Fruit fly (Drosophila melanogaster): ENCODE data around the gene CG15741.

Gene CG15741

DNA sequence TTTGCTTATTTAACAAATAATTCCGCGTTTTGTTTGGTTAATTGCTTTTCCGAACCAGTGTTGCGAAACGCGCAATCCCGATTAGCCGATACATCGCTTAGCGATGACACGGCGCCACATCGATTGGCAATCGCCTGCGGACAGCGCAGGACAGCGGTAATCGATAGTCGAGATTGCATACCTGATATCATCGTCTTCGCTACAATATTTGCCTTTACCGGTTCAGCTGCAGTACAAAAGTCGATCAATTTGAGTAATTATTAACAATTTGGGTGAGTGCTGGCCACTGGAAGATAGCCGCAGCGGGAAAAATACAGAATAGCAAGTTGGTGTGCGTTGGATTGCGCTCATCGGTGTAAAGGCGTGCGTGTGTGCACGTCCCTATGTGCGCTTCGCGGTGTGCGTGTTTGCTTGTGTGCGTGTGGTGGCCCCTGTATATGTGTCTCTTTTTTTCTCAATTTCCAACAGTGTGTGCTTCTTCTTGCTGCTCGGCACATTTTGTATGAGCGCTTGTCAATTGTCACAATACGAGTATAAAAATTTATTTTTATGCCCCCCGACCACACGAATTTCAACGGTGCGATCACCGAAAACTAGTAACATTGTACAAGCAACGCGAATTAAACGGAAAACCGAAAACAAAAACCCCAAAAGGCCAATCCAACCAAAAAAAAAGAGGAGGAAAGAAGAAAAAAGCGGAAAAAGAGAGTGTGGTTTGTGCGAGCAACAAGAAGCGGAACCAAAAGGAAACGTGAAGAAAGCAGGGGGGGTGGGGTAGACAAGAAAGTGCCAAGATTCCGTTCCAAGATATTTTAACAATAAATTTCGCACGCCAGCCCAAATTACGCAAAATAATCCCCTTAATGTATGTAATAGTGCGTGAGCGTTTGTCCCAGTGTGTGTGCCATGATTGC lies 45.2 kb downstream of the CG15741 start, which contains the start of gene CkIIbeta:
CkIIbeta (plus strand) TSS at position 119 of the 914 bp plus-strand sequence.
- TF ChIP-seq CG8319 (GFP tag; optimal IDR thresholded peaks at IDR 0.05): no peak
- peak; percentile 1 for TF ChIP-seq CG10631 (GFP tag; optimal IDR thresholded peaks at IDR 0.05)
- peak; percentile 1 for TF ChIP-seq CG6276 (GFP tag; optimal IDR thresholded peaks at IDR 0.05)
- peak; percentile 1 for TF ChIP-seq vri (GFP tag; optimal IDR thresholded peaks at IDR 0.05)
- peak; percentile 36 for TF ChIP-seq topi (GFP tag; optimal IDR thresholded peaks at IDR 0.05)
- peak; percentile 28 for TF ChIP-seq CG6792 (GFP tag; optimal IDR thresholded peaks at IDR 0.05)
- peak; percentile 3 for TF ChIP-seq CG6854 (GFP tag; optimal IDR thresholded peaks at IDR 0.05)
- TF ChIP-seq CG31627 (GFP tag; optimal IDR thresholded peaks at IDR 0.05): peak; percentile 37
- TF ChIP-seq CG34406 (GFP tag; optimal IDR thresholded peaks at IDR 0.05): no peak
- TF ChIP-seq OdsH (GFP tag; optimal IDR thresholded peaks at IDR 0.05): peak; percentile 20
- TF ChIP-seq lz (GFP tag; optimal IDR thresholded peaks at IDR 0.05): peak; percentile 23
- peak; percentile 38 for TF ChIP-seq CG9139 (GFP tag; optimal IDR thresholded peaks at IDR 0.05)
- TF ChIP-seq CG6163 (GFP tag; IDR thresholded peaks at IDR 0.05): no peak
- TF ChIP-seq CG16779 (tag; optimal IDR thresholded peaks at IDR 0.05): peak; percentile 31
- TF ChIP-seq Eip78C (GFP tag): peak; percentile 83
- TF ChIP-seq svp (GFP tag): peak; percentile 66
- peak; percentile 30 to 46 for TF ChIP-seq ss (GFP tag; optimal IDR thresholded peaks at IDR 0.05)
- TF ChIP-seq acj6 (GFP tag; optimal IDR thresholded peaks at IDR 0.05): no peak
- peak; percentile 10 for TF ChIP-seq Sox102F (GFP tag; optimal IDR thresholded peaks at IDR 0.05)
- no peak for TF ChIP-seq eg (GFP tag; IDR thresholded peaks at IDR 0.05)
- no peak for TF ChIP-seq CG32006 (GFP tag; optimal IDR thresholded peaks at IDR 0.05)
- no peak for TF ChIP-seq Gug (GFP tag; IDR thresholded peaks at IDR 0.05)
- TF ChIP-seq dsx (GFP tag; optimal IDR thresholded peaks at IDR 0.05; ENCODE audit: poor library complexity, severe bottlenecking): peak; percentile 17
- TF ChIP-seq CG3919 (GFP tag; optimal IDR thresholded peaks at IDR 0.05): peak; percentile 30
- peak; percentile 39 for TF ChIP-seq esn (GFP tag; optimal IDR thresholded peaks at IDR 0.05)
- peak; percentile 44 for TF ChIP-seq Sox14 (GFP tag; optimal IDR thresholded peaks at IDR 0.05)
- TF ChIP-seq CG15336 (GFP tag; IDR thresholded peaks at IDR 0.05): peak; percentile 17; the same call in 1 of the 2 replicates
- TF ChIP-seq Hr4 (GFP tag; optimal IDR thresholded peaks at IDR 0.05): no peak
- peak; percentile 50 for TF ChIP-seq Hr39 (GFP tag; optimal IDR thresholded peaks at IDR 0.05)
- no peak for TF ChIP-seq CG11762 (GFP tag; optimal IDR thresholded peaks at IDR 0.05; ENCODE audit: insufficient read depth)
- peak; percentile 17 for TF ChIP-seq cyc (GFP tag; optimal IDR thresholded peaks at IDR 0.05)
- peak; percentile 22 for TF ChIP-seq CG6808 (GFP tag; optimal IDR thresholded peaks at IDR 0.05)
- peak; percentile 73 for TF ChIP-seq fkh (GFP tag; optimal IDR thresholded peaks at IDR 0.05)
- TF ChIP-seq Ets96B (tag; optimal IDR thresholded peaks at IDR 0.05): no peak

dm6 chrX:11788187-11788870 lies 49.5 kb downstream of the CG15741 start:
- peak; percentile 87 for TF ChIP-seq esn (GFP tag; optimal IDR thresholded peaks at IDR 0.05)
- TF ChIP-seq Sox102F (GFP tag; optimal IDR thresholded peaks at IDR 0.05): peak; percentile 88
- peak; percentile 83 for TF ChIP-seq achi (GFP tag; optimal IDR thresholded peaks at IDR 0.05)
- TF ChIP-seq CG8119 (GFP tag; IDR thresholded peaks at IDR 0.05): peak; percentile 85
- TF ChIP-seq Ets96B (tag; optimal IDR thresholded peaks at IDR 0.05): peak; percentile 84
- peak; percentile 85 for TF ChIP-seq CG10669 (GFP tag; optimal IDR thresholded peaks at IDR 0.05)
- peak; percentile 82 for TF ChIP-seq Hr39 (GFP tag; optimal IDR thresholded peaks at IDR 0.05)
- TF ChIP-seq fd59A (GFP tag; optimal IDR thresholded peaks at IDR 0.05): peak; percentile 73
- TF ChIP-seq Gug (GFP tag; IDR thresholded peaks at IDR 0.05): peak; percentile 81
- TF ChIP-seq salr (GFP tag; optimal IDR thresholded peaks at IDR 0.05): peak; percentile 70 to 76
- peak; percentile 68 for TF ChIP-seq vri (GFP tag; optimal IDR thresholded peaks at IDR 0.05)
- peak; percentile 81 for TF ChIP-seq CG3032 (tag; optimal IDR thresholded peaks at IDR 0.05)
- peak; percentile 79 for TF ChIP-seq CG8632 (GFP tag; optimal IDR thresholded peaks at IDR 0.05)
- TF ChIP-seq CG1621 (tag; optimal IDR thresholded peaks at IDR 0.05): peak; percentile 89
- peak; percentile 88 for TF ChIP-seq Sox14 (GFP tag; optimal IDR thresholded peaks at IDR 0.05)
- TF ChIP-seq Hr4 (GFP tag; optimal IDR thresholded peaks at IDR 0.05): peak; percentile 85
- peak; percentile 81 for TF ChIP-seq CG4318 (GFP tag; optimal IDR thresholded peaks at IDR 0.05)
- TF ChIP-seq Eip93F (GFP tag; optimal IDR thresholded peaks at IDR 0.05): peak; percentile 79
- TF ChIP-seq dac (GFP tag; optimal IDR thresholded peaks at IDR 0.05): peak; percentile 85
- TF ChIP-seq CG10631 (GFP tag; optimal IDR thresholded peaks at IDR 0.05): peak; percentile 82
- TF ChIP-seq topi (GFP tag; optimal IDR thresholded peaks at IDR 0.05): peak; percentile 87
- peak; percentile 65 for TF ChIP-seq CG8319 (GFP tag; optimal IDR thresholded peaks at IDR 0.05)
- peak; percentile 86 for TF ChIP-seq Eip75B (GFP tag; optimal IDR thresholded peaks at IDR 0.05)

All from whole organism, prepupa.